Worm (Caenorhabditis elegans) whole organism, L4 larva: ENCODE measurements around the gene cyy-1.

Source experiments
- Y5F2A.4 ChIP-seq: fragments of 200-800 bp; sonication (Bioruptor generic); optimal IDR thresholded peaks from 2 replicates; lab custom pipeline; 2018; ENCODE audit warnings: mild to moderate bottlenecking, missing genetic modification characterization, missing compliant biosample characterization
- aha-1 ChIP-seq: fragments of 150-350 bp; peaks from one replicate; lab custom pipeline; 2014; ENCODE audit warnings: missing biosample characterization, missing genetic modification characterization
- dmd-8 ChIP-seq: fragments of 200-800 bp; sonication (Bioruptor generic); IDR thresholded peaks from 2 replicates; pipeline ENCODE4 v1.3.6; 2022; ENCODE audit warnings: missing genetic modification characterization, missing compliant biosample characterization
- fkh-10 ChIP-seq: fragments of 150-350 bp; optimal IDR thresholded peaks from 2 replicates; lab custom pipeline; 2014; ENCODE audit warnings: missing biosample characterization, missing genetic modification reagents, missing genetic modification characterization
- lin-39 ChIP-seq: fragments of 150-350 bp; optimal IDR thresholded peaks from 2 replicates; lab custom pipeline; 2014; ENCODE audit warnings: missing biosample characterization, missing genetic modification reagents, missing genetic modification characterization
- madf-5 ChIP-seq, 2 experiments: fragments of 200-800 bp; sonication (Bioruptor generic); IDR thresholded peaks; 2 replicates each; pipeline ENCODE4 v1.3.6; 2022; ENCODE audit warnings: missing compliant biosample characterization in 2 of 2, missing genetic modification characterization in 2 of 2
- nhr-11 ChIP-seq: fragments of 150-350 bp; optimal IDR thresholded peaks from 2 replicates; lab custom pipeline; 2014; ENCODE audit warnings: missing biosample characterization, missing genetic modification characterization
- nhr-42 ChIP-seq: fragments of 200-800 bp; sonication (Bioruptor generic); IDR thresholded peaks from 2 replicates; pipeline ENCODE4 v1.3.6; 2022; ENCODE audit warnings: missing genetic modification characterization, missing compliant biosample characterization
- spr-1 ChIP-seq: sonication (generic microtip); optimal IDR thresholded peaks from 2 replicates; lab custom pipeline; 2016; ENCODE audit warnings: mild to moderate bottlenecking, missing genetic modification characterization, missing compliant biosample characterization
- zag-1 ChIP-seq: fragments of 150-350 bp; optimal IDR thresholded peaks from 2 replicates; lab custom pipeline; 2014; ENCODE audit warnings: missing biosample characterization, missing genetic modification characterization
- zip-11 ChIP-seq: fragments of 200-800 bp; sonication (Bioruptor generic); IDR thresholded peaks from 2 replicates; pipeline ENCODE4 v1.3.6; 2022; ENCODE audit warnings: missing genetic modification characterization, missing compliant biosample characterization

DNA sequence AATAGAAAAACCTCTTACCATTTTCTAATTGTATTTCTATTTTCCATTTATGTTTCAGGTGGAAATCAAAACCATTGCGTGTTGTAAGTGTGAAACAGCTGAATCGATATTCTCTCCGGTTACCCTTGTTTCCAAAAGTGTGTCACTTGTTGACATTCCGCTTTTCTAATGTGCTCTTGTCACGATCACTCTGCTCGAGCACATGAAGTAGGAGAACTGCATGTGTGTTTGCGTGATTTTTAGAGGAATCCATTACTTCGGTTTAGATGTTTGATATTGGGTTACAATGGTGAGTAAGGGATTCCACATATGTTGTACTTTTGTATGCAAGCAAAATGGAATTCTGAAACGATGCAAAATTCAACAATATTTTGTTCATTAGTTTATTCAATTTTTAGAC, 44.8 kb downstream of the cyy-1 start:
- TF ChIP-seq zag-1 (tag; lab: Kevin White, UChicago) = no peak
- TF ChIP-seq zip-11 = no peak
- TF ChIP-seq aha-1 = no peak
- no peak for TF ChIP-seq madf-5 (GFP tag; IDR thresholded peaks at IDR 0.05; lab: Robert Waterston, UW)
- TF ChIP-seq Y5F2A.4 (GFP tag; lab: Kevin White, UChicago) = no peak
- no peak for TF ChIP-seq dmd-8 (GFP tag; lab: Robert Waterston, UW)
- no peak for TF ChIP-seq spr-1 (tag; lab: Kevin White, UChicago)
- no peak for TF ChIP-seq fkh-10 (GFP tag; lab: Kevin White, UChicago)
- no peak for TF ChIP-seq nhr-11 (tag; lab: Kevin White, UChicago)
- no peak for TF ChIP-seq lin-39 (tag; lab: Kevin White, UChicago)
- no peak for TF ChIP-seq nhr-42 (GFP tag; lab: Robert Waterston, UW)
